Worm (Caenorhabditis elegans) whole organism, late embryonic: ENCODE measurements around the gene Y46H3D.8.

Experiments
- F13H6.1 ChIP-seq: sonication (generic microtip); optimal IDR thresholded peaks from 2 replicates; lab custom pipeline; 2016; ENCODE audit warnings: missing genetic modification characterization, missing compliant biosample characterization
- ama-1 ChIP-seq: fragments of 150-350 bp; optimal IDR thresholded peaks from 2 replicates; lab custom pipeline; 2014
- ceh-24 ChIP-seq: sonication (generic microtip); optimal IDR thresholded peaks from 2 replicates; lab custom pipeline; 2016; ENCODE audit warnings: mild to moderate bottlenecking, missing genetic modification characterization, missing compliant biosample characterization
- ceh-9 ChIP-seq: sonication (generic microtip); optimal IDR thresholded peaks from 2 replicates; lab custom pipeline; 2016; ENCODE audit warnings: mild to moderate bottlenecking, missing genetic modification characterization, inconsistent platforms, missing compliant biosample characterization
- eyg-1 ChIP-seq: sonication (generic microtip); optimal IDR thresholded peaks from 2 replicates; lab custom pipeline; 2016; ENCODE audit warnings: missing genotype, missing genetic modification characterization, missing compliant biosample characterization
- hlh-13 ChIP-seq: fragments of 200-800 bp; sonication (Bioruptor generic); optimal IDR thresholded peaks from 2 replicates; lab custom pipeline; 2018; ENCODE audit warnings: mild to moderate bottlenecking, missing genetic modification characterization, missing compliant biosample characterization
- lin-11 ChIP-seq: fragments of 200-800 bp; sonication (Bioruptor generic); optimal IDR thresholded peaks from 2 replicates; lab custom pipeline; 2018; ENCODE audit warnings: mild to moderate bottlenecking, missing genetic modification characterization, missing compliant biosample characterization
- madf-2 ChIP-seq: sonication (generic microtip); optimal IDR thresholded peaks from 2 replicates; lab custom pipeline; 2017; ENCODE audit warnings: missing genetic modification characterization, missing compliant biosample characterization
- odd-2 ChIP-seq: sonication (generic microtip); optimal IDR thresholded peaks from 2 replicates; lab custom pipeline; 2017; ENCODE audit warnings: antibody characterized with exemption, mild to moderate bottlenecking, missing genetic modification characterization, missing compliant biosample characterization
- pag-3 ChIP-seq: sonication (generic microtip); optimal IDR thresholded peaks from 2 replicates; lab custom pipeline; 2016; ENCODE audit warnings: missing compliant biosample characterization, missing genetic modification characterization, borderline replicate concordance
- pha-2 ChIP-seq: sonication (generic microtip); optimal IDR thresholded peaks from 2 replicates; lab custom pipeline; 2017; ENCODE audit warnings: mild to moderate bottlenecking, missing genetic modification characterization, missing compliant biosample characterization
- rnt-1 ChIP-seq: sonication (generic microtip); optimal IDR thresholded peaks from 2 replicates; lab custom pipeline; 2016; ENCODE audit warnings: missing genetic modification characterization, missing compliant biosample characterization
- syd-9 ChIP-seq: sonication (generic microtip); optimal IDR thresholded peaks from 2 replicates; lab custom pipeline; 2016; ENCODE audit warnings: mild to moderate bottlenecking, missing genetic modification characterization, moderate library complexity, missing compliant biosample characterization

DNA sequence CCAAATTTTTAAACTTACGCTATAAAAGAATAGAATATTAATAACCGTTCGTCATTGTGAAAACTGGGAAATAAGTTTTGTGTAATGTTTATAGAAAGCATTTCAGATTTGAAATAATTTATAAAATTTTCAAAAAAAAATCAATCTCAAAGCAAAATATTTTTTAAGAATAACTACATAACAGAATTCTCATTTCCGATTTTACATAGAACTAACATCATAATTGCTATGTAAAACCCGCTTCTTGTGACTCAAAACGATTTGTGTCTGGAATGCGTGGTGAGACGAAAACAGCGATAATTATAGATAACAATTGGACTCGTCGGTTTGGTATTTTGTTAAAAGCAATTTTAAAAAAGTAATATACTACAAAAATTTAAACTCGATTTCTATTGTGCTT lies 49.7 kb upstream of the Y46H3D.8 start, which contains the start of gene srw-91:
- no peak for TF ChIP-seq eyg-1 (tag; lab: Kevin White, UChicago)
- TF ChIP-seq ceh-9: no peak
- no peak for TF ChIP-seq pha-2
- no peak for TF ChIP-seq F13H6.1 (tag; lab: Kevin White, UChicago)
- TF ChIP-seq odd-2 (tag; lab: Kevin White, UChicago): no peak
- no peak for TF ChIP-seq lin-11 (tag; lab: Kevin White, UChicago)
- no peak for TF ChIP-seq ceh-24 (tag; lab: Kevin White, UChicago)
- no peak for TF ChIP-seq rnt-1 (tag; lab: Kevin White, UChicago)
- TF ChIP-seq ama-1 (lab: Kevin White, UChicago): no peak
- no peak for TF ChIP-seq syd-9
- TF ChIP-seq hlh-13 (GFP tag; lab: Kevin White, UChicago): no peak
- no peak for TF ChIP-seq madf-2 (tag; lab: Kevin White, UChicago)
- TF ChIP-seq pag-3 (tag; lab: Kevin White, UChicago): no peak
